Worm (Caenorhabditis elegans) whole organism, late embryonic: Measurements from ENCODE around the gene ced-7.

Source experiments
- ama-1 ChIP-seq: fragments of 150-350 bp; optimal IDR thresholded peaks from 2 replicates; lab custom pipeline; 2014
- ceh-30 ChIP-seq: fragments of 150-350 bp; optimal IDR thresholded peaks from 2 replicates; lab custom pipeline; 2014; ENCODE audit warnings: missing biosample characterization, missing genetic modification characterization
- fkh-10 ChIP-seq: fragments of 150-350 bp; optimal IDR thresholded peaks from 2 replicates; lab custom pipeline; 2014; ENCODE audit warnings: missing biosample characterization, missing genetic modification reagents, missing genetic modification characterization
- fkh-6 ChIP-seq: sonication (generic microtip); optimal IDR thresholded peaks from 2 replicates; lab custom pipeline; 2016; ENCODE audit warnings: missing genetic modification characterization, missing compliant biosample characterization
- lin-11 ChIP-seq: fragments of 200-800 bp; sonication (Bioruptor generic); optimal IDR thresholded peaks from 2 replicates; lab custom pipeline; 2018; ENCODE audit warnings: mild to moderate bottlenecking, missing genetic modification characterization, missing compliant biosample characterization
- pqm-1 ChIP-seq: sonication (generic microtip); optimal IDR thresholded peaks from 2 replicates; lab custom pipeline; 2016; ENCODE audit warnings: missing genetic modification characterization, missing compliant biosample characterization
- tbx-7 ChIP-seq: sonication (generic microtip); optimal IDR thresholded peaks from 2 replicates; lab custom pipeline; 2016; ENCODE audit warnings: missing genotype, missing genetic modification characterization, missing compliant biosample characterization
- unc-3 ChIP-seq, 2 experiments: fragments of 200-800 bp in 1 of 2; sonication (Bioruptor generic) in 1 of 2; sonication (generic microtip) in 1 of 2; conservative IDR thresholded peaks in 1 of 2; optimal IDR thresholded peaks in 1 of 2; 2 replicates each; pipeline versions ENCODE4 v1.3.6 to Lab custom; 2016 to 2022; ENCODE audit warnings: missing compliant biosample characterization in 2 of 2, missing genetic modification characterization in 2 of 2, missing genetic modification reagents in 1 of 2

- TF ChIP-seq tbx-7 (no peak), ceh-30 (no peak), ama-1 (lab: Kevin White, UChicago) (no peak), lin-11 (tag; lab: Kevin White, UChicago) (no peak), fkh-10 (GFP tag; lab: Kevin White, UChicago) (no peak), unc-3 (GFP tag; conservative IDR thresholded peaks at IDR 0.05; lab: Robert Waterston, UW) (no peak), unc-3 (tag; optimal IDR thresholded peaks at IDR 0.05; lab: Kevin White, UChicago) (no peak), fkh-6 (no peak), pqm-1 (tag; lab: Kevin White, UChicago) (no peak)
These were observed 53.0 kb downstream of the ced-7 start, which contains the start of gene ZK1098.6 for ce11 chrIII:9526851-9527250.
